Worm (Caenorhabditis elegans): ENCODE data around the gene snx-17.

The snx-17 gene

ce11 chrX:13143762-13144732, 22.0 kb upstream of the snx-17 start:
- no peak; the same call in none of the 2 replicates for TF ChIP-seq flt-1 (GFP tag; IDR thresholded peaks at IDR 0.05)
- TF ChIP-seq ztf-23 (GFP tag; IDR thresholded peaks at IDR 0.05), result peak; percentile 68
- peak; percentile 5 for TF ChIP-seq cog-1 (tag; optimal IDR thresholded peaks at IDR 0.05)
- 0 out of 2 replicates have a peak, but pooled peaks have one; percentile 53 for TF ChIP-seq tab-1 (GFP tag; IDR thresholded peaks at IDR 0.05)
- no peak for TF ChIP-seq ref-1 (GFP tag; conservative IDR thresholded peaks at IDR 0.05)
- peak; percentile 6 for TF ChIP-seq med-1 (GFP tag; optimal IDR thresholded peaks at IDR 0.05; ENCODE audit: insufficient read depth)
- no peak for TF ChIP-seq klf-2 (GFP tag; conservative IDR thresholded peaks at IDR 0.05)
- TF ChIP-seq T22C8.4 (GFP tag; IDR thresholded peaks at IDR 0.05), result 0 out of 2 replicates have a peak, but pooled peaks have one; percentile 21
- TF ChIP-seq ztf-29 (GFP tag; IDR thresholded peaks at IDR 0.05), result peak; percentile 51; the same call in 1 of the 2 replicates

- TF ChIP-seq cog-1 (tag; optimal IDR thresholded peaks at IDR 0.05) (peak; percentile 51), ztf-23 (GFP tag; IDR thresholded peaks at IDR 0.05) (no peak), tab-1 (GFP tag; IDR thresholded peaks at IDR 0.05) (peak; percentile 54; the same call in 1 of the 2 replicates)
Observed at ce11 chrX:13143236-13143635, 21.1 kb upstream of the snx-17 start.

ce11 chrX:13141440-13141839, 19.3 kb upstream of the snx-17 start, which contains the start of gene F09A5.3:
F09A5.3 (plus strand) TSS chrX:13141601.
- no peak; the same call in 1 of the 2 replicates for TF ChIP-seq flt-1 (GFP tag; IDR thresholded peaks at IDR 0.05)
- TF ChIP-seq cog-1 (tag; optimal IDR thresholded peaks at IDR 0.05), result peak; percentile 8

ce11 chrX:13139493-13139892, 17.4 kb upstream of the snx-17 start, which contains the start of gene ttr-34:
ttr-34 (plus strand) TSS chrX:13139793.
- TF ChIP-seq flt-1 (GFP tag; IDR thresholded peaks at IDR 0.05) (no peak), cog-1 (tag; optimal IDR thresholded peaks at IDR 0.05) (no peak), ztf-29 (GFP tag; IDR thresholded peaks at IDR 0.05) (no peak), ref-1 (GFP tag; conservative IDR thresholded peaks at IDR 0.05) (no peak), T22C8.4 (GFP tag; IDR thresholded peaks at IDR 0.05) (no peak), med-1 (GFP tag; optimal IDR thresholded peaks at IDR 0.05; ENCODE audit: insufficient read depth) (no peak)

- TF ChIP-seq med-1 (GFP tag; optimal IDR thresholded peaks at IDR 0.05; ENCODE audit: insufficient read depth), result no peak
- no peak for TF ChIP-seq ztf-29 (GFP tag; IDR thresholded peaks at IDR 0.05)
- no peak for TF ChIP-seq flt-1 (GFP tag; IDR thresholded peaks at IDR 0.05)
- no peak for TF ChIP-seq klf-2 (GFP tag; conservative IDR thresholded peaks at IDR 0.05)
- TF ChIP-seq T22C8.4 (GFP tag; IDR thresholded peaks at IDR 0.05), result no peak
- TF ChIP-seq ztf-23 (GFP tag; IDR thresholded peaks at IDR 0.05), result no peak
- no peak for TF ChIP-seq tab-1 (GFP tag; IDR thresholded peaks at IDR 0.05)
Observed at ce11 chrX:13134807-13135206, 12.7 kb upstream of the snx-17 start, which contains the start of gene F09A5.2. F09A5.2 (plus strand) TSS chrX:13135107.

- TF ChIP-seq flt-1 (GFP tag; IDR thresholded peaks at IDR 0.05) (no peak), cog-1 (tag; optimal IDR thresholded peaks at IDR 0.05) (no peak), klf-2 (GFP tag; conservative IDR thresholded peaks at IDR 0.05) (no peak)
Observed at ce11 chrX:13129949-13130348, 7.9 kb upstream of the snx-17 start, which contains the start of gene spin-3. spin-3 (plus strand) TSS chrX:13130249.

ce11 chrX:13126420-13126819, 4.3 kb upstream of the snx-17 start, which contains the start of gene F17H10.4:
F17H10.4 (minus strand) TSS chrX:13126520.
- TF ChIP-seq klf-2 (GFP tag; conservative IDR thresholded peaks at IDR 0.05) (no peak), tab-1 (GFP tag; IDR thresholded peaks at IDR 0.05) (no peak), ztf-29 (GFP tag; IDR thresholded peaks at IDR 0.05) (no peak), flt-1 (GFP tag; IDR thresholded peaks at IDR 0.05) (no peak), med-1 (GFP tag; optimal IDR thresholded peaks at IDR 0.05; ENCODE audit: insufficient read depth) (no peak), T22C8.4 (GFP tag; IDR thresholded peaks at IDR 0.05) (no peak), ztf-23 (GFP tag; IDR thresholded peaks at IDR 0.05) (no peak), cog-1 (tag; optimal IDR thresholded peaks at IDR 0.05) (no peak), ref-1 (GFP tag; conservative IDR thresholded peaks at IDR 0.05) (no peak)

ce11 chrX:13121104-13121503, 987 bp downstream of the snx-17 start:
- TF ChIP-seq flt-1 (GFP tag; IDR thresholded peaks at IDR 0.05), result peak; percentile 99
- TF ChIP-seq tab-1 (GFP tag; IDR thresholded peaks at IDR 0.05), result peak; percentile 99
- TF ChIP-seq ztf-29 (GFP tag; IDR thresholded peaks at IDR 0.05), result peak; percentile 94
- peak; percentile 97 for TF ChIP-seq ref-1 (GFP tag; conservative IDR thresholded peaks at IDR 0.05)
- peak; percentile 97 for TF ChIP-seq klf-2 (GFP tag; conservative IDR thresholded peaks at IDR 0.05)
- peak; percentile 97 for TF ChIP-seq T22C8.4 (GFP tag; IDR thresholded peaks at IDR 0.05)
- TF ChIP-seq med-1 (GFP tag; optimal IDR thresholded peaks at IDR 0.05; ENCODE audit: insufficient read depth), result peak; percentile 75
- TF ChIP-seq ztf-23 (GFP tag; IDR thresholded peaks at IDR 0.05), result peak; percentile 96
- TF ChIP-seq cog-1 (tag; optimal IDR thresholded peaks at IDR 0.05), result peak; percentile 56

ce11 chrX:13119900-13120299, 2.2 kb downstream of the snx-17 start:
- TF ChIP-seq cog-1 (tag; optimal IDR thresholded peaks at IDR 0.05) (no peak), T22C8.4 (GFP tag; IDR thresholded peaks at IDR 0.05) (peak; percentile 42; the same call in 1 of the 2 replicates)

- no peak for TF ChIP-seq tab-1 (GFP tag; IDR thresholded peaks at IDR 0.05)
- TF ChIP-seq ztf-23 (GFP tag; IDR thresholded peaks at IDR 0.05), result no peak
- TF ChIP-seq ref-1 (GFP tag; conservative IDR thresholded peaks at IDR 0.05), result no peak
- no peak for TF ChIP-seq ztf-29 (GFP tag; IDR thresholded peaks at IDR 0.05)
- no peak for TF ChIP-seq med-1 (GFP tag; optimal IDR thresholded peaks at IDR 0.05; ENCODE audit: insufficient read depth)
- TF ChIP-seq cog-1 (tag; optimal IDR thresholded peaks at IDR 0.05), result no peak
- no peak for TF ChIP-seq klf-2 (GFP tag; conservative IDR thresholded peaks at IDR 0.05)
- no peak for TF ChIP-seq T22C8.4 (GFP tag; IDR thresholded peaks at IDR 0.05)
Observed at ce11 chrX:13116380-13116779, 5.7 kb downstream of the snx-17 start.
